Worm (Caenorhabditis elegans) whole organism, young adult: ENCODE measurements around the gene clec-143.

Experiments used
- F37B4.10 ChIP-seq: fragments of 200-800 bp; sonication (Bioruptor generic); IDR thresholded peaks from 2 replicates; pipeline ENCODE4 v1.3.6; 2022; ENCODE audit warnings: missing genetic modification characterization, missing compliant biosample characterization
- Y56A3A.18 ChIP-seq: fragments of 200-800 bp; sonication (Bioruptor generic); IDR thresholded peaks from 2 replicates; pipeline ENCODE4 v1.3.6; 2022; ENCODE audit warnings: missing genetic modification reagents, missing genetic modification characterization, missing compliant biosample characterization
- Y95B8A.8 ChIP-seq: fragments of 200-800 bp; sonication (Bioruptor generic); IDR thresholded peaks from 2 replicates; pipeline ENCODE4 v1.3.6; 2022; ENCODE audit warnings: missing genetic modification reagents, missing genetic modification characterization, missing compliant biosample characterization
- bed-1 ChIP-seq: fragments of 200-800 bp; sonication (Bioruptor generic); IDR thresholded peaks from 2 replicates; pipeline ENCODE4 v1.3.6; 2022; ENCODE audit warnings: missing genetic modification reagents, missing genetic modification characterization, missing compliant biosample characterization
- ceh-100 ChIP-seq: fragments of 200-800 bp; sonication (Bioruptor generic); IDR thresholded peaks from 2 replicates; pipeline ENCODE4 v1.3.6; 2022; ENCODE audit warnings: missing genetic modification reagents, missing genetic modification characterization, missing compliant biosample characterization
- ekl-4 ChIP-seq: fragments of 200-800 bp; sonication (Bioruptor generic); IDR thresholded peaks from 2 replicates; pipeline ENCODE4 v1.3.6; 2022; ENCODE audit warnings: missing genetic modification reagents, missing genetic modification characterization, missing compliant biosample characterization
- lin-35 ChIP-seq, 3 experiments: fragments of 150-350 bp in 2 of 3; sonication (generic microtip) in 1 of 3; optimal IDR thresholded peaks; 2 replicates each; lab custom pipeline; 2014 to 2018; ENCODE audit warnings: missing biosample characterization in 3 of 3, missing genetic modification characterization in 3 of 3, missing genetic modification reagents in 3 of 3
- rcor-1 ChIP-seq: fragments of 200-800 bp; sonication (Bioruptor generic); IDR thresholded peaks from 2 replicates; pipeline ENCODE4 v1.3.6; 2022; ENCODE audit warnings: missing genetic modification reagents, missing genetic modification characterization, missing compliant biosample characterization
- snpc-4 ChIP-seq, 5 experiments: fragments of 150-350 bp in 1 of 5; sonication (generic microtip) in 4 of 5; optimal IDR thresholded peaks; 2 replicates each; lab custom pipeline; 2014 to 2018; ENCODE audit warnings: missing genetic modification characterization in 5 of 5, missing biosample characterization in 3 of 5, antibody characterized with exemption in 2 of 5, mild to moderate bottlenecking in 2 of 5, missing compliant biosample characterization in 2 of 5, missing genotype in 2 of 5, moderate library complexity in 2 of 5, missing genetic modification reagents in 1 of 5

DNA sequence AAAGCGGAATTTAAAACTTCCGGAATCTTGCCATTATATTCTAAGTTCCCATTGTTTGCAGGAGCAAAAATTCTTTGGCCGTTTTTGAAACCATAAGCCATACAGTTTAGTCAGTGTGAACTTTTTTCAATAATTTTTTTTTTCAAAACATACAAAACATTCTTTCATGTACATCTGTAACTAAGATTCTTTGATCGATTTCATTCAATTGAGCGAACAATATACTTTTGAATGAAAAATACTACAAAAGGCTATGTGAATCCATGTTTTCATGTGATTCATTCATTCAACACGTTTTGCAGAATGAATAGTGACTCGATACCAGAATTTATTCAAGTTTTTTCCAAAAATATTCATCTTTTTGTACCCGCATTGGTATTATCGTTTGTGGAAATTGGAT is 16.6 kb upstream of the clec-143 start, which contains the start of gene ZK666.15:
- TF ChIP-seq lin-35 (GFP tag; optimal IDR thresholded peaks at IDR 0.05; lab: Kevin White, UChicago) (no peak), Y95B8A.8 (GFP tag; lab: Robert Waterston, UW) (no peak), ceh-100 (GFP tag; lab: Robert Waterston, UW) (no peak), Y56A3A.18 (GFP tag; lab: Robert Waterston, UW) (no peak), ekl-4 (no peak), snpc-4 (GFP tag; optimal IDR thresholded peaks at IDR 0.05; lab: Kevin White, UChicago) (no peak), snpc-4 (tag; optimal IDR thresholded peaks at IDR 0.05; lab: Kevin White, UChicago) (no peak), bed-1 (GFP tag; lab: Robert Waterston, UW) (no peak), F37B4.10 (GFP tag; lab: Robert Waterston, UW) (no peak), rcor-1 (GFP tag; lab: Robert Waterston, UW) (no peak)
